Worm (Caenorhabditis elegans) whole organism, L4 larva: ENCODE results near the gene idpp-5.

Experiments
- aly-2 ChIP-seq: sonication (generic microtip); optimal IDR thresholded peaks from 2 replicates; lab custom pipeline; 2018; ENCODE audit warnings: missing biosample characterization, missing genetic modification characterization
- egl-27 ChIP-seq: sonication (generic microtip); optimal IDR thresholded peaks from 3 replicates; lab custom pipeline; 2017; ENCODE audit warnings: missing biosample characterization, missing genetic modification reagents, missing genetic modification characterization
- pha-4 ChIP-seq, 2 experiments: fragments of 150-350 bp in 1 of 2; fragments of 200-800 bp in 1 of 2; sonication (Bioruptor generic) in 1 of 2; IDR thresholded peaks in 1 of 2; optimal IDR thresholded peaks in 1 of 2; 2 replicates each; pipeline versions ENCODE4 v1.3.6 to Lab custom; 2014 to 2022; ENCODE audit warnings: missing genetic modification characterization in 2 of 2, missing genetic modification reagents in 2 of 2, missing biosample characterization in 1 of 2, missing compliant biosample characterization in 1 of 2

DNA sequence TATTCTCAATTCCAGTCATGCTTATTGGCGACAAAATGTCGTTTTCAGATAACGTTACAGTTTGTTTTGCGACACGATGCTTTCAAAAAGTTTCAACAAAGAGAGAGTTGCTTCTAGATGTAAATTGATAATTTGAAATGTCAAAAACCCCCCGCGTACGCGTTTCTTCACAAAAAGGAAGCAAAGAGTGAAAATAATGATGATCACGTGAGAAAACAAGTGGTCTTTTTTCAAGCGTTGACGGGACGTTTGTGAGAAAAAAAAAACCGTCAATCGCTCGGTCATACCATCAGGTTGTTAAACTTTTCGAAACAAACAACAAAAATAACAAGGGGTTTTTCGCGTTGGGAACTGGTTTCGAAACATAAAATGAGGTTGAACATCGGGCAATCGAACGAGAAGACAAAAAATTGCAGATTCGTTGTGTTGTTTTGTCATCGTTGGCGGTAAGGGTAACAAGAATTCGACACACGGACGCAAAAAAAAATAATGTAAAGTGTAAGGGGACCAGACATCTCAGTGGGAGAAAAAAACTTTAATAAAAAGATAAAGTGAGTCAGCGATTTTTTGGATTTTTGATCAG lies 39.5 kb upstream of the idpp-5 start:
- peak; percentile 22; the same call in 1 of the 2 replicates for TF ChIP-seq pha-4 (GFP tag; IDR thresholded peaks at IDR 0.05; lab: Robert Waterston, UW)
- TF ChIP-seq pha-4 (tag; optimal IDR thresholded peaks at IDR 0.05; lab: Kevin White, UChicago), result peak; percentile 58
- no peak for TF ChIP-seq egl-27 (tag; lab: Kevin White, UChicago)
- TF ChIP-seq aly-2 (tag; lab: Kevin White, UChicago), result no peak
